Worm (Caenorhabditis elegans) whole organism, young adult: ENCODE results near the gene nspc-1.

Source experiments
- C17E4.6 ChIP-seq: fragments of 200-800 bp; sonication (Bioruptor generic); IDR thresholded peaks from 2 replicates; pipeline ENCODE4 v1.3.6; 2022; ENCODE audit warnings: missing genetic modification reagents, missing genetic modification characterization, missing compliant biosample characterization
- F49E8.2 ChIP-seq: sonication (generic microtip); optimal IDR thresholded peaks from 3 replicates; lab custom pipeline; 2017; ENCODE audit warnings: missing genetic modification characterization, mild to moderate bottlenecking, missing compliant biosample characterization, antibody characterized with exemption, moderate library complexity; ENCODE audit not compliant: insufficient read depth
- T26A5.8 ChIP-seq: sonication (generic microtip); optimal IDR thresholded peaks from 2 replicates; lab custom pipeline; 2016; ENCODE audit warnings: missing genetic modification characterization, missing compliant biosample characterization
- chd-7 ChIP-seq: sonication (generic microtip); optimal IDR thresholded peaks from 2 replicates; lab custom pipeline; 2016; ENCODE audit warnings: mild to moderate bottlenecking, missing genetic modification characterization, moderate library complexity, missing compliant biosample characterization
- dpl-1 ChIP-seq: fragments of 150-350 bp; optimal IDR thresholded peaks from 2 replicates; lab custom pipeline; 2014; ENCODE audit warnings: missing biosample characterization, missing genetic modification reagents, missing genetic modification characterization
- him-1 ChIP-seq: sonication (generic microtip); optimal IDR thresholded peaks from 2 replicates; lab custom pipeline; 2016; ENCODE audit warnings: missing genotype, missing genetic modification reagents, missing genetic modification characterization, missing compliant biosample characterization
- nhr-179 ChIP-seq: sonication (generic microtip); optimal IDR thresholded peaks from 2 replicates; lab custom pipeline; 2016; ENCODE audit warnings: mild to moderate bottlenecking, missing genetic modification characterization, missing compliant biosample characterization
- rcor-1 ChIP-seq: fragments of 200-800 bp; sonication (Bioruptor generic); IDR thresholded peaks from 2 replicates; pipeline ENCODE4 v1.3.6; 2022; ENCODE audit warnings: missing genetic modification reagents, missing genetic modification characterization, missing compliant biosample characterization
- snpc-1.1 ChIP-seq: sonication (generic microtip); optimal IDR thresholded peaks from 2 replicates; lab custom pipeline; 2017; ENCODE audit warnings: missing genetic modification characterization, mild to moderate bottlenecking, missing compliant biosample characterization, antibody characterized with exemption, moderate library complexity, missing genotype, missing genetic modification reagents; ENCODE audit not compliant: insufficient read depth
- unc-62 ChIP-seq: fragments of 150-350 bp; optimal IDR thresholded peaks from 2 replicates; lab custom pipeline; 2014; ENCODE audit warnings: missing biosample characterization, missing genetic modification reagents, missing genetic modification characterization
- zfh-2 ChIP-seq: fragments of 200-800 bp; sonication (Bioruptor generic); conservative IDR thresholded peaks from 2 replicates; pipeline ENCODE4 v1.3.6; 2022; ENCODE audit warnings: missing genetic modification reagents, missing genetic modification characterization, missing compliant biosample characterization
- ztf-26 ChIP-seq: sonication (generic microtip); optimal IDR thresholded peaks from 2 replicates; lab custom pipeline; 2017; ENCODE audit warnings: missing genetic modification characterization, missing compliant biosample characterization

- TF ChIP-seq him-1 (no peak), snpc-1.1 (tag; lab: Kevin White, UChicago) (no peak), F49E8.2 (tag; lab: Kevin White, UChicago) (no peak), T26A5.8 (no peak), chd-7 (no peak), dpl-1 (GFP tag; lab: Kevin White, UChicago) (no peak), ztf-26 (tag; lab: Kevin White, UChicago) (no peak), C17E4.6 (no peak), zfh-2 (GFP tag; lab: Robert Waterston, UW) (no peak), nhr-179 (tag; lab: Kevin White, UChicago) (no peak), rcor-1 (GFP tag; lab: Robert Waterston, UW) (no peak), unc-62 (GFP tag; lab: Kevin White, UChicago) (no peak)
These were observed 19.1 kb upstream of the nspc-1 start for ce11 chrX:8554029-8554428.
